Worm (Caenorhabditis elegans): ENCODE data around the gene F58B4.7.

The F58B4.7 gene

DNA sequence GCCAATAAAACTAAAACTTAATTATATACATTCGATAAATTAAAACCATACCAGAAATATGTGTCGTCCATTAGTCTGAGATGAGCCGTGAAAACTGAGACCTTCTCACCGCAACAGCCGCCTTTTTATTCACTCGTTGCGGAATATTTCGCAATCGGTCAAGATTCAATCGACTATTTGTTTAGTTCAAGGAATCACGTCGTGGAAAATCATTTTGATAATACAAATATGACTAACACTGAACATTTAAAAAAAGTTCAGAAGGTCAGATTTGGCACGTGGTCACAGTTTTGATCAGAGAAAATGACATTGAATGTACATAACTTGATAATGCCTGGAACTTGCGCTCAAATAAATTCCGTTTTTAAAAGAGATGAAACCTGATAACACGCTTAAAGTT is 15.6 kb upstream of the F58B4.7 start, which contains the start of gene F17C11.11 (continued):
- TF ChIP-seq ztf-7 (tag; optimal IDR thresholded peaks at IDR 0.05) (peak; percentile 76), hmg-1.1 (GFP tag; IDR thresholded peaks at IDR 0.05) (no peak), nhr-77 (tag; optimal IDR thresholded peaks at IDR 0.05) (no peak), mdl-1 (tag; optimal IDR thresholded peaks at IDR 0.05) (peak in 1 of 2 experiments; percentile 44), ZK337.2 (GFP tag; IDR thresholded peaks at IDR 0.05) (no peak), nhr-25 (tag; optimal IDR thresholded peaks at IDR 0.05; ENCODE audit: borderline replicate concordance, insufficient read depth) (no peak), dpl-1 (GFP tag; optimal IDR thresholded peaks at IDR 0.05) (no peak), nhr-237 (tag; optimal IDR thresholded peaks at IDR 0.05) (no peak), F44E2.7 (GFP tag; IDR thresholded peaks at IDR 0.05) (no peak), nhr-111 (GFP tag; optimal IDR thresholded peaks at IDR 0.05) (no peak), ztf-11 (tag; optimal IDR thresholded peaks at IDR 0.05) (no peak), D1046.2 (GFP tag; IDR thresholded peaks at IDR 0.05) (no peak), nhr-48 (tag; optimal IDR thresholded peaks at IDR 0.05) (peak; percentile 24), lir-3 (tag; optimal IDR thresholded peaks at IDR 0.05) (no peak), jun-1 (tag; optimal IDR thresholded peaks at IDR 0.05) (no peak), lin-1 (GFP tag; IDR thresholded peaks at IDR 0.05) (no peak), set-16 (GFP tag; IDR thresholded peaks at IDR 0.05) (no peak), F49E8.2 (tag; optimal IDR thresholded peaks at IDR 0.05; ENCODE audit: borderline replicate concordance) (no peak), unc-39 (tag; optimal IDR thresholded peaks at IDR 0.05) (no peak), ctbp-1 (GFP tag; IDR thresholded peaks at IDR 0.05) (no peak), nhr-102 (tag; optimal IDR thresholded peaks at IDR 0.05) (no peak), daf-8 (GFP tag; IDR thresholded peaks at IDR 0.05) (no peak), nhr-6 (tag; optimal IDR thresholded peaks at IDR 0.05) (peak; percentile 36), Y75B8A.6 (GFP tag; IDR thresholded peaks at IDR 0.05) (no peak), zip-2 (tag; optimal IDR thresholded peaks at IDR 0.05) (peak; percentile 96), dve-1 (tag; optimal IDR thresholded peaks at IDR 0.05; ENCODE audit: insufficient read depth) (peak; percentile 88), arid-1 (GFP tag; conservative IDR thresholded peaks at IDR 0.05) (no peak), mdt-29 (GFP tag; IDR thresholded peaks at IDR 0.05) (no peak), dmd-6 (GFP tag; IDR thresholded peaks at IDR 0.05) (peak; percentile 77), gei-8 (GFP tag; optimal IDR thresholded peaks at IDR 0.05) (no peak), zip-11 (GFP tag; IDR thresholded peaks at IDR 0.05) (no peak), saeg-2 (GFP tag; IDR thresholded peaks at IDR 0.05) (no peak), ceh-20 (GFP tag; IDR thresholded peaks at IDR 0.05) (no peak), tra-1 (GFP tag; IDR thresholded peaks at IDR 0.05) (0 out of 2 replicates have a peak, but pooled peaks have one; percentile 9), madf-9 (GFP tag; conservative IDR thresholded peaks at IDR 0.05) (no peak), aha-1 (tag) (peak; percentile 83), T20F7.1 (GFP tag; optimal IDR thresholded peaks at IDR 0.05) (no peak), nhr-41 (GFP tag; IDR thresholded peaks at IDR 0.05) (no peak), nhr-76 (tag; optimal IDR thresholded peaks at IDR 0.05) (no peak), hlh-11 (tag; optimal IDR thresholded peaks at IDR 0.05) (peak; percentile 63), daf-16 (GFP tag; optimal IDR thresholded peaks at IDR 0.05) (no peak), daf-16 (tag; optimal IDR thresholded peaks at IDR 0.05) (peak; percentile 77), hif-1 (tag; optimal IDR thresholded peaks at IDR 0.05) (peak in 1 of 2 experiments; percentile 6), mep-1 (tag; optimal IDR thresholded peaks at IDR 0.05) (no peak), lin-13 (GFP tag; optimal IDR thresholded peaks at IDR 0.05) (no peak)
